Worm (Caenorhabditis elegans): ENCODE results near the gene C18B12.4.

DNA sequence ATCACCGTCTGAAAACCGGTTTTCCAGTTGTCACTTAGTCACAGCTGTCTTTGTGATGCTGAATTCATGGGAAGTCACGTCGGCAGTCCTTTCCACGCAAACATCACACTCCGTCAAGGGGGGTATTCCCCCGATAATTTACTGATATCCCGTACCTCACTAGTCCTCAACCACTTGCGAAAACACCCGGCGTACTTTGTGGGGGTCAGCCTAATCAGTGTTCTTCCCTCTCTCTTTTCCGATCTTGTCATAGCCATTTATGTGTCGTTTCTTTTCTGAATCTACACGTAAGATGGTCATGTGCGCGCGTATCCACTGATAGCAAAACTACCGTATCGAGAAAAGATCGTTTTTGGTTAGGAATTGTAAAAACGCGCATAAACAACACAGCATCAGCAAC, 39.0 kb upstream of the C18B12.4 start:
- TF ChIP-seq nfya-1 (tag; optimal IDR thresholded peaks at IDR 0.05; ENCODE audit: borderline replicate concordance, insufficient read depth), result no peak
- TF ChIP-seq F57A8.1 (GFP tag; optimal IDR thresholded peaks at IDR 0.05), result no peak
- TF ChIP-seq zim-3 (tag; optimal IDR thresholded peaks at IDR 0.05), result no peak

Data from whole organism, young adult.